Fruit fly (Drosophila melanogaster): ENCODE results near the gene pira.

pira gene

dm6 chrX:12734710-12735462, 28.5 kb downstream of the pira start (continued):
- peak; percentile 92 for TF ChIP-seq Sox100B (GFP tag; optimal IDR thresholded peaks at IDR 0.05)
- TF ChIP-seq Deaf1 (tag; optimal IDR thresholded peaks at IDR 0.05) = peak; percentile 62
- TF ChIP-seq ATbp (GFP tag; optimal IDR thresholded peaks at IDR 0.05) = peak; percentile 78
- peak; percentile 94 for TF ChIP-seq CG8924 (tag; optimal IDR thresholded peaks at IDR 0.05)
- TF ChIP-seq fd102C (GFP tag; optimal IDR thresholded peaks at IDR 0.05) = no peak
- peak; percentile 79 for TF ChIP-seq D19B (GFP tag; optimal IDR thresholded peaks at IDR 0.05)
- peak; percentile 87 for TF ChIP-seq CG12299 (tag; optimal IDR thresholded peaks at IDR 0.05)
- TF ChIP-seq Rfx (GFP tag; IDR thresholded peaks at IDR 0.05) = peak; percentile 91
- no peak for TF ChIP-seq crc (GFP tag; optimal IDR thresholded peaks at IDR 0.05)
- peak; percentile 92 for TF ChIP-seq lmd (GFP tag; IDR thresholded peaks at IDR 0.05)
- peak; percentile 84 for TF ChIP-seq run (tag; optimal IDR thresholded peaks at IDR 0.05)
- TF ChIP-seq pfk (GFP tag; optimal IDR thresholded peaks at IDR 0.05) = peak; percentile 53
- TF ChIP-seq salm (tag; optimal IDR thresholded peaks at IDR 0.05) = peak; percentile 88
- no peak for TF ChIP-seq Side (GFP tag; optimal IDR thresholded peaks at IDR 0.05)
- TF ChIP-seq CG10366 (GFP tag; IDR thresholded peaks at IDR 0.05) = peak; percentile 80
- no peak for TF ChIP-seq Kr (GFP tag; optimal IDR thresholded peaks at IDR 0.05)
- TF ChIP-seq cas (GFP tag; IDR thresholded peaks at IDR 0.05) = peak; percentile 57; the same call in 1 of the 2 replicates
- peak; percentile 92 for TF ChIP-seq CG15696 (tag; optimal IDR thresholded peaks at IDR 0.05)
- no peak for TF ChIP-seq CG13287 (GFP tag; IDR thresholded peaks at IDR 0.05; ENCODE audit: partially characterized antibody)
- peak; percentile 92 for TF ChIP-seq gcm (GFP tag; optimal IDR thresholded peaks at IDR 0.05)
- TF ChIP-seq Dbx (GFP tag; IDR thresholded peaks at IDR 0.05) = peak; percentile 92
- TF ChIP-seq Asciz (GFP tag; optimal IDR thresholded peaks at IDR 0.05) = peak; percentile 82
- TF ChIP-seq CG31388 (GFP tag; optimal IDR thresholded peaks at IDR 0.05) = no peak
- TF ChIP-seq Stat92E (GFP tag; optimal IDR thresholded peaks at IDR 0.05) = no peak
- peak; percentile 41; the same call in 1 of the 2 replicates for TF ChIP-seq CG10321 (GFP tag; IDR thresholded peaks at IDR 0.05)
- TF ChIP-seq CG8765 (GFP tag; IDR thresholded peaks at IDR 0.05) = peak; percentile 45; the same call in 1 of the 2 replicates
- TF ChIP-seq Atf3 (GFP tag; optimal IDR thresholded peaks at IDR 0.05) = no peak
- TF ChIP-seq YL-1 (GFP tag; optimal IDR thresholded peaks at IDR 0.05) = peak; percentile 14
- peak; percentile 91 for TF ChIP-seq phol (tag; optimal IDR thresholded peaks at IDR 0.05)
- peak; percentile 47; the same call in 1 of the 2 replicates for TF ChIP-seq ro (GFP tag; IDR thresholded peaks at IDR 0.05)
- peak; percentile 81 for TF ChIP-seq zfh1 (GFP tag; IDR thresholded peaks at IDR 0.05)
- peak; percentile 100 for TF ChIP-seq grau (tag; optimal IDR thresholded peaks at IDR 0.05)
- TF ChIP-seq cato (GFP tag; optimal IDR thresholded peaks at IDR 0.05; ENCODE audit: borderline replicate concordance) = peak; percentile 49
- peak; percentile 93 for TF ChIP-seq CG13894 (tag; optimal IDR thresholded peaks at IDR 0.05)
- peak; percentile 7 for TF ChIP-seq CG18011 (GFP tag; optimal IDR thresholded peaks at IDR 0.05)
- TF ChIP-seq vfl (GFP tag; optimal IDR thresholded peaks at IDR 0.05) = no peak
- TF ChIP-seq CG2199 (GFP tag; IDR thresholded peaks at IDR 0.05) = no peak; the same call in none of the 3 replicates
- no peak for TF ChIP-seq her (GFP tag; optimal IDR thresholded peaks at IDR 0.05)
- no peak for TF ChIP-seq Atf-2 (GFP tag; optimal IDR thresholded peaks at IDR 0.05)
- no peak for TF ChIP-seq pb (GFP tag; optimal IDR thresholded peaks at IDR 0.05)
- no peak for TF ChIP-seq HmgD (GFP tag; optimal IDR thresholded peaks at IDR 0.05)
- TF ChIP-seq HLH54F (GFP tag; optimal IDR thresholded peaks at IDR 0.05) = no peak
- TF ChIP-seq cad (GFP tag; optimal IDR thresholded peaks at IDR 0.05) = no peak
- peak; percentile 31 for TF ChIP-seq nau (GFP tag; optimal IDR thresholded peaks at IDR 0.05)
- TF ChIP-seq D (optimal IDR thresholded peaks at IDR 0.05) = no peak
- TF ChIP-seq D (GFP tag; optimal IDR thresholded peaks at IDR 0.05) = peak; percentile 82
- peak; percentile 81 for TF ChIP-seq CG14710 (tag; optimal IDR thresholded peaks at IDR 0.05)
- peak; percentile 91 for TF ChIP-seq Hmr (GFP tag; optimal IDR thresholded peaks at IDR 0.05)
- TF ChIP-seq ssp (GFP tag; IDR thresholded peaks at IDR 0.05) = peak; percentile 82

Data from whole organism, embryonic.